Worm (Caenorhabditis elegans) whole organism, L4/young adult: ENCODE data around the gene cdr-1.

Experiments
- W03F9.2 ChIP-seq: fragments of 150-350 bp; optimal IDR thresholded peaks from 2 replicates; lab custom pipeline; 2014; ENCODE audit warnings: missing biosample characterization, missing genetic modification characterization
- him-1 ChIP-seq: sonication (generic microtip); optimal IDR thresholded peaks from 2 replicates; lab custom pipeline; 2016; ENCODE audit warnings: missing genotype, missing genetic modification reagents, missing genetic modification characterization, missing compliant biosample characterization

DNA sequence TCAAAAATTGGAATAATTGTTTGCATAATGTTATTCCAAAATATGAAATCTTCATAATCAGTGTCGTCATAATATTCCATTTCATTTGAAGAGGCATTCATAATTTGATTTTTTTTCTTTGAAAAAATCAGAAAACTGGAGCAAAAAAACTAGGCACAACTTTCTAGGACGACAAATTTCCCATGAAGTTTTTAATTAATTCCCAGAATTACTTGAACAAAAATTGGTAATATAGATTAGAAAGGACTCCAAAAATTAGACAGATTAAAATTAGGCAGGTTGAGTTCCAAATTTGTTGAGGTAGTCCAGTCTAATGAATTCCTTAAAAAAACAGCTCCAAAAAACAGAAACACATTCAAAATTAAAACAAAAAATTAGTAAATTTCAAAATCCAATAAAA, 33.8 kb downstream of the cdr-1 start, which contains the start of gene srw-57:
- TF ChIP-seq him-1 (tag; lab: Kevin White, UChicago) (no peak), W03F9.2 (tag; lab: Kevin White, UChicago) (no peak)
